Worm (Caenorhabditis elegans) whole organism, late embryonic: Measurements from ENCODE around the gene M05D6.9.

Experiments
- ama-1 ChIP-seq: fragments of 150-350 bp; optimal IDR thresholded peaks from 2 replicates; lab custom pipeline; 2014
- ceh-30 ChIP-seq: fragments of 150-350 bp; optimal IDR thresholded peaks from 2 replicates; lab custom pipeline; 2014; ENCODE audit warnings: missing biosample characterization, missing genetic modification characterization
- che-1 ChIP-seq: sonication (generic microtip); optimal IDR thresholded peaks from 2 replicates; lab custom pipeline; 2016; ENCODE audit warnings: mild to moderate bottlenecking, missing genetic modification characterization, missing compliant biosample characterization
- ets-4 ChIP-seq: sonication (generic microtip); optimal IDR thresholded peaks from 2 replicates; lab custom pipeline; 2016; ENCODE audit warnings: missing genetic modification characterization, missing compliant biosample characterization
- fax-1 ChIP-seq: sonication (generic microtip); optimal IDR thresholded peaks from 2 replicates; lab custom pipeline; 2016; ENCODE audit warnings: missing genotype, missing genetic modification characterization, missing compliant biosample characterization
- lim-6 ChIP-seq: sonication (generic microtip); optimal IDR thresholded peaks from 2 replicates; lab custom pipeline; 2016; ENCODE audit warnings: missing genetic modification characterization, missing compliant biosample characterization
- pat-9 ChIP-seq: fragments of 200-800 bp; sonication (Bioruptor generic); optimal IDR thresholded peaks from 2 replicates; lab custom pipeline; 2018; ENCODE audit warnings: mild to moderate bottlenecking, missing genetic modification characterization, moderate library complexity, missing compliant biosample characterization
- pha-4 ChIP-seq: fragments of 150-350 bp; optimal IDR thresholded peaks from 2 replicates; lab custom pipeline; 2018; ENCODE audit warnings: missing biosample characterization, missing genetic modification reagents, missing genetic modification characterization
- tbx-7 ChIP-seq: sonication (generic microtip); optimal IDR thresholded peaks from 2 replicates; lab custom pipeline; 2016; ENCODE audit warnings: missing genotype, missing genetic modification characterization, missing compliant biosample characterization
- ztf-16 ChIP-seq: sonication (generic microtip); optimal IDR thresholded peaks from 2 replicates; lab custom pipeline; 2017; ENCODE audit warnings: missing genetic modification characterization, missing compliant biosample characterization

DNA sequence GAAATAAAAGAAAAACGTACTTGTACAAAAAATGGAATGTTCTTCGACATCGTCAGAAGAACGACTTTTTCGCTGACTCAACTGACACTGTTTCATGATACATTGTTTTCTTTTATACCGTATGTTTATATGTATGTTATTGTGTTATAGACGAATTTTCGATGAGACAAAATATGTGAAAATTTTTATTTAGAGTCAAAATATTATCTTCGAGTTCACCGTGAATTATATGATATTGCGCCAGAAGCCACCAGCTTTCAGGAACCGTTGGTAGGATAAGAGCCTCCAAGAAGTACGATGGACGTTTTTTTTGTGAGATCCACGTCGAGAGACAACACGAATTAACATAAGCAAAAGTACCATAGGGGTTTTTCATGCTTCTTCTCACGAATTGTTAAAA lies 38.0 kb upstream of the M05D6.9 start, which contains the start of gene F22B5.6:
- TF ChIP-seq lim-6 (tag; lab: Kevin White, UChicago) = no peak
- TF ChIP-seq fax-1 (tag; lab: Kevin White, UChicago) = no peak
- TF ChIP-seq ets-4 (tag; lab: Kevin White, UChicago) = no peak
- TF ChIP-seq tbx-7 (tag; lab: Kevin White, UChicago) = no peak
- no peak for TF ChIP-seq ama-1 (lab: Kevin White, UChicago)
- TF ChIP-seq che-1 (tag; lab: Kevin White, UChicago) = no peak
- no peak for TF ChIP-seq ceh-30 (tag; lab: Kevin White, UChicago)
- no peak for TF ChIP-seq ztf-16 (tag; lab: Kevin White, UChicago)
- TF ChIP-seq pat-9 = no peak
- no peak for TF ChIP-seq pha-4 (tag; lab: Kevin White, UChicago)
